Fruit fly (Drosophila melanogaster): Measurements from ENCODE around the gene CycJ.

Gene CycJ

dm6 chr3L:3515280-3516020, 49.2 kb downstream of the CycJ start, which contains the start of gene Eip63E (continued):
- TF ChIP-seq Aef1 (GFP tag; IDR thresholded peaks at IDR 0.05) (peak; percentile 38; the same call in 1 of the 3 replicates), CG42726 (GFP tag; IDR thresholded peaks at IDR 0.05; ENCODE audit: partially characterized antibody) (0 out of 2 replicates have a peak, but pooled peaks have one; percentile 31), HmgZ (tag; optimal IDR thresholded peaks at IDR 0.05) (no peak), Jarid2 (GFP tag; optimal IDR thresholded peaks at IDR 0.05) (peak; percentile 90), bab2 (GFP tag; optimal IDR thresholded peaks at IDR 0.05) (no peak), Awh (GFP tag; IDR thresholded peaks at IDR 0.05) (no peak; the same call in 1 of the 2 replicates), trem (tag; optimal IDR thresholded peaks at IDR 0.05) (peak; percentile 43), cg (GFP tag; optimal IDR thresholded peaks at IDR 0.05) (peak; percentile 98), CG4328 (GFP tag; optimal IDR thresholded peaks at IDR 0.05) (no peak), H15 (GFP tag; IDR thresholded peaks at IDR 0.05) (no peak), en (GFP tag; optimal IDR thresholded peaks at IDR 0.05) (no peak), Dek (tag; optimal IDR thresholded peaks at IDR 0.05) (no peak), B-H1 (GFP tag; IDR thresholded peaks at IDR 0.05) (no peak), bsh (GFP tag; optimal IDR thresholded peaks at IDR 0.05) (peak in 1 of 2 experiments; percentile 39), CG10209 (GFP tag; optimal IDR thresholded peaks at IDR 0.05) (no peak), CG10431 (GFP tag; optimal IDR thresholded peaks at IDR 0.05) (no peak), CG31224 (GFP tag; IDR thresholded peaks at IDR 0.05) (no peak), Side (GFP tag; optimal IDR thresholded peaks at IDR 0.05) (no peak), CG6854 (GFP tag; optimal IDR thresholded peaks at IDR 0.05) (peak; percentile 23), sd (tag; optimal IDR thresholded peaks at IDR 0.05) (no peak), CG4617 (GFP tag; optimal IDR thresholded peaks at IDR 0.05; ENCODE audit: borderline replicate concordance) (peak; percentile 87), CG12744 (GFP tag; optimal IDR thresholded peaks at IDR 0.05) (no peak), CG2199 (GFP tag; IDR thresholded peaks at IDR 0.05) (0 out of 3 replicates have a peak, but pooled peaks have one; percentile 56), tin (GFP tag; optimal IDR thresholded peaks at IDR 0.05) (no peak), cwo (GFP tag; optimal IDR thresholded peaks at IDR 0.05) (peak; percentile 20), CG5245 (GFP tag; optimal IDR thresholded peaks at IDR 0.05) (no peak), Doc3 (GFP tag; IDR thresholded peaks at IDR 0.05; ENCODE audit: partially characterized antibody) (no peak), CG17186 (GFP tag; optimal IDR thresholded peaks at IDR 0.05) (peak; percentile 34), salm (tag; optimal IDR thresholded peaks at IDR 0.05) (no peak), kni (GFP tag; optimal IDR thresholded peaks at IDR 0.05) (no peak), GATAe (GFP tag; conservative IDR thresholded peaks at IDR 0.05) (no peak), corto (GFP tag; optimal IDR thresholded peaks at IDR 0.05) (no peak), CG18011 (GFP tag; optimal IDR thresholded peaks at IDR 0.05) (no peak), fd64A (GFP tag; optimal IDR thresholded peaks at IDR 0.05) (peak; percentile 30), CG4730 (GFP tag; IDR thresholded peaks at IDR 0.05) (no peak), MTF-1 (GFP tag; optimal IDR thresholded peaks at IDR 0.05; ENCODE audit: borderline replicate concordance) (peak; percentile 10), CG31388 (GFP tag; optimal IDR thresholded peaks at IDR 0.05) (no peak), usp (GFP tag; optimal IDR thresholded peaks at IDR 0.05) (no peak), ewg (GFP tag; optimal IDR thresholded peaks at IDR 0.05) (no peak), luna (GFP tag; optimal IDR thresholded peaks at IDR 0.05) (no peak), nau (GFP tag; optimal IDR thresholded peaks at IDR 0.05) (peak; percentile 58), CG11695 (GFP tag; IDR thresholded peaks at IDR 0.05) (no peak), onecut (GFP tag; IDR thresholded peaks at IDR 0.05) (no peak), Fer3 (tag; optimal IDR thresholded peaks at IDR 0.05) (no peak), CG10267 (tag; optimal IDR thresholded peaks at IDR 0.05) (peak; percentile 30), pzg (GFP tag; optimal IDR thresholded peaks at IDR 0.05) (peak; percentile 79), CG15601 (tag; optimal IDR thresholded peaks at IDR 0.05) (peak; percentile 0), wek (GFP tag; optimal IDR thresholded peaks at IDR 0.05) (peak; percentile 15)
